Fruit fly (Drosophila melanogaster) whole organism, wandering third instar larva: ENCODE data around the gene Cisd2.

Source experiments
- CG32264 ChIP-seq: fragments of 200-800 bp; sonication (Bioruptor generic); optimal IDR thresholded peaks from 2 replicates; lab custom pipeline; 2016; ENCODE audit warnings: missing biosample characterization, missing genetic modification characterization
- Dfd ChIP-seq: fragments of >200 bp; optimal IDR thresholded peaks from 2 replicates; lab custom pipeline; 2017; ENCODE audit warnings: missing biosample characterization, missing genetic modification characterization
- Dif ChIP-seq: fragments of 200-275, 200-300 bp; sonication (Bioruptor generic); optimal IDR thresholded peaks from 2 replicates; lab custom pipeline; 2018; ENCODE audit warnings: missing biosample characterization, missing genetic modification characterization; ENCODE audit not compliant: partially characterized antibody
- HLH106 ChIP-seq: fragments of 200-800 bp; optimal IDR thresholded peaks from 3 replicates; lab custom pipeline; 2019; ENCODE audit warnings: missing biosample characterization, mild to moderate bottlenecking, missing genetic modification characterization, moderate library complexity
- Hnf4 ChIP-seq: fragments of 200-800 bp; sonication (Bioruptor generic); optimal IDR thresholded peaks from 2 replicates; lab custom pipeline; 2016; ENCODE audit warnings: missing biosample characterization, mild to moderate bottlenecking, missing genetic modification characterization
- Hr78 ChIP-seq: fragments of >200 bp; optimal IDR thresholded peaks from 2 replicates; lab custom pipeline; 2017; ENCODE audit warnings: missing biosample characterization, missing genetic modification characterization
- Hr83 ChIP-seq: fragments of 200-300 bp; sonication (Bioruptor generic); optimal IDR thresholded peaks from 2 replicates; lab custom pipeline; 2016; ENCODE audit warnings: missing biosample characterization, mild to moderate bottlenecking, missing genetic modification characterization, moderate library complexity; ENCODE audit not compliant: poor library complexity, severe bottlenecking
- Mio ChIP-seq: sonication (Bioruptor generic); optimal IDR thresholded peaks from 2 replicates; lab custom pipeline; 2016; ENCODE audit warnings: missing biosample characterization, missing genetic modification characterization
- Myc ChIP-seq: fragments of >200 bp; optimal IDR thresholded peaks from 2 replicates; lab custom pipeline; 2017
- N ChIP-seq: fragments of >200 bp; optimal IDR thresholded peaks from 2 replicates; lab custom pipeline; 2018; ENCODE audit warnings: missing biosample characterization, missing external identifiers, missing genetic modification characterization
- Rel ChIP-seq, 2 experiments: fragments of 200-800 bp; sonication (Bioruptor generic) in 1 of 2; optimal IDR thresholded peaks; 2 replicates in 1 of 2; 3 replicates in 1 of 2; lab custom pipeline; 2016 to 2019; ENCODE audit warnings: mild to moderate bottlenecking in 2 of 2, missing biosample characterization in 2 of 2, missing genetic modification characterization in 2 of 2, moderate library complexity in 1 of 2
- Sp1 ChIP-seq: fragments of 200-800 bp; sonication (Bioruptor generic); optimal IDR thresholded peaks from 3 replicates; lab custom pipeline; 2019; ENCODE audit warnings: missing biosample characterization, mild to moderate bottlenecking, missing genetic modification characterization, moderate library complexity
- Vsx2 ChIP-seq: fragments of 200-300, 225-300 bp; sonication (Bioruptor generic); optimal IDR thresholded peaks from 2 replicates; lab custom pipeline; 2018; ENCODE audit warnings: missing biosample characterization, missing genetic modification characterization; ENCODE audit not compliant: partially characterized antibody
- br ChIP-seq: fragments of 200-800 bp; sonication (Bioruptor generic); optimal IDR thresholded peaks from 2 replicates; lab custom pipeline; 2016; ENCODE audit warnings: missing biosample characterization, missing genetic modification characterization
- brk ChIP-seq: fragments of 200-800 bp; sonication (Bioruptor generic); optimal IDR thresholded peaks from 2 replicates; lab custom pipeline; 2016; ENCODE audit warnings: missing biosample characterization, mild to moderate bottlenecking, missing genetic modification characterization
- dsf ChIP-seq: sonication (Bioruptor generic); optimal IDR thresholded peaks from 2 replicates; lab custom pipeline; 2016; ENCODE audit warnings: missing biosample characterization, missing genetic modification characterization, borderline replicate concordance
- ey ChIP-seq: fragments of 200-800 bp; sonication (Bioruptor generic); optimal IDR thresholded peaks from 2 replicates; lab custom pipeline; 2016; ENCODE audit warnings: missing biosample characterization, missing genetic modification characterization
- fru ChIP-seq: fragments of 200-800 bp; sonication (Bioruptor generic); optimal IDR thresholded peaks from 3 replicates; lab custom pipeline; 2016; ENCODE audit warnings: missing biosample characterization, mild to moderate bottlenecking, missing genetic modification characterization
- h ChIP-seq: fragments of 200-800 bp; sonication (Bioruptor generic); optimal IDR thresholded peaks from 3 replicates; lab custom pipeline; 2016; ENCODE audit warnings: missing biosample characterization, mild to moderate bottlenecking, missing genetic modification characterization
- jim ChIP-seq: fragments of 175-275, 200-325 bp; sonication (Bioruptor generic); optimal IDR thresholded peaks from 2 replicates; lab custom pipeline; 2016; ENCODE audit warnings: missing biosample characterization, mild to moderate bottlenecking, missing genetic modification characterization
- lola ChIP-seq: fragments of >200 bp; optimal IDR thresholded peaks from 2 replicates; lab custom pipeline; 2017; ENCODE audit warnings: missing biosample characterization, missing genetic modification characterization
- psq ChIP-seq: fragments of 200-800 bp; sonication (Bioruptor generic); optimal IDR thresholded peaks from 3 replicates; lab custom pipeline; 2017; ENCODE audit warnings: missing biosample characterization, mild to moderate bottlenecking, missing genetic modification characterization, moderate library complexity
- sage ChIP-seq: fragments of 200-800 bp; sonication (Bioruptor generic); optimal IDR thresholded peaks from 2 replicates; lab custom pipeline; 2016; ENCODE audit warnings: missing biosample characterization, mild to moderate bottlenecking, missing genetic modification characterization
- sv ChIP-seq: fragments of 200-800 bp; sonication (Bioruptor generic); optimal IDR thresholded peaks from 3 replicates; lab custom pipeline; 2016; ENCODE audit warnings: missing biosample characterization, missing genetic modification characterization
- tai ChIP-seq: sonication (Bioruptor generic); optimal IDR thresholded peaks from 2 replicates; lab custom pipeline; 2016; ENCODE audit warnings: missing biosample characterization, missing genetic modification characterization
- woc ChIP-seq: sonication (Bioruptor generic); optimal IDR thresholded peaks from 2 replicates; lab custom pipeline; 2016; ENCODE audit warnings: missing biosample characterization, mild to moderate bottlenecking, missing genetic modification characterization

Gene Cisd2

dm6 chr3R:29251418-29251817 lies 28.2 kb upstream of the Cisd2 start (continued):
- no peak for TF ChIP-seq HLH106

- TF ChIP-seq Hr78 (GFP tag; lab: Kevin White, UChicago) (no peak), brk (GFP tag; lab: Kevin White, UChicago) (no peak), CG32264 (GFP tag; lab: Kevin White, UChicago) (no peak), Hr83 (GFP tag; lab: Kevin White, UChicago) (no peak), fru (no peak), Vsx2 (GFP tag; lab: Kevin White, UChicago) (no peak), lola (GFP tag; lab: Kevin White, UChicago) (no peak), ey (no peak), Hnf4 (GFP tag; lab: Kevin White, UChicago) (no peak), Mio (no peak), jim (GFP tag; lab: Kevin White, UChicago) (no peak), sv (GFP tag; lab: Kevin White, UChicago) (no peak), Dfd (GFP tag; lab: Kevin White, UChicago) (no peak), Myc (no peak), woc (no peak), Rel (GFP tag; optimal IDR thresholded peaks at IDR 0.05; lab: Kevin White, UChicago) (no peak), Rel (tag; optimal IDR thresholded peaks at IDR 0.05; lab: Kevin White, UChicago) (no peak)
These were observed 27.2 kb upstream of the Cisd2 start, which contains the start of gene SP1029 for dm6 chr3R:29250272-29251018. TSS of gene SP1029 (minus strand) at chr3R:29250451.

- TF ChIP-seq sage (GFP tag; lab: Kevin White, UChicago) (no peak), fru (no peak), Hr83 (GFP tag; lab: Kevin White, UChicago) (no peak), Myc (no peak), N (no peak), Mio (no peak), sv (GFP tag; lab: Kevin White, UChicago) (no peak), Hr78 (GFP tag; lab: Kevin White, UChicago) (no peak), Dif (GFP tag; lab: Kevin White, UChicago) (no peak), h (GFP tag; lab: Kevin White, UChicago) (no peak), lola (GFP tag; lab: Kevin White, UChicago) (no peak), jim (GFP tag; lab: Kevin White, UChicago) (no peak), Sp1 (GFP tag; lab: Kevin White, UChicago) (no peak)
These were observed 21.5 kb upstream of the Cisd2 start, which contains the start of gene CG31445 for dm6 chr3R:29244727-29245126. TSS of gene CG31445 (minus strand) at chr3R:29244827.

- no peak for TF ChIP-seq br (GFP tag; lab: Kevin White, UChicago)
- TF ChIP-seq tai (GFP tag; lab: Kevin White, UChicago): no peak
- no peak for TF ChIP-seq Myc
- TF ChIP-seq Hnf4 (GFP tag; lab: Kevin White, UChicago): no peak
- TF ChIP-seq N: no peak
- TF ChIP-seq, all 38 proteins: peak for 0
These were observed 15.4 kb upstream of the Cisd2 start, which contains the start of gene CG11951 for dm6 chr3R:29238623-29239022. TSS of gene CG11951 (minus strand) at chr3R:29238723.

- TF ChIP-seq dsf (GFP tag; lab: Kevin White, UChicago): no peak
- TF ChIP-seq Dfd (GFP tag; lab: Kevin White, UChicago): no peak
- no peak for TF ChIP-seq lola (GFP tag; lab: Kevin White, UChicago)
- no peak for TF ChIP-seq CG32264 (GFP tag; lab: Kevin White, UChicago)
- no peak for TF ChIP-seq psq (GFP tag; lab: Kevin White, UChicago)
- no peak for TF ChIP-seq Dif (GFP tag; lab: Kevin White, UChicago)
- no peak for TF ChIP-seq woc
These were observed 7.4 kb upstream of the Cisd2 start for dm6 chr3R:29230552-29231102.

dm6 chr3R:29229958-29230357 lies 6.7 kb upstream of the Cisd2 start:
- TF ChIP-seq Vsx2 (GFP tag; lab: Kevin White, UChicago): no peak
- TF ChIP-seq Rel (GFP tag; optimal IDR thresholded peaks at IDR 0.05; lab: Kevin White, UChicago): no peak
- no peak for TF ChIP-seq Rel (tag; optimal IDR thresholded peaks at IDR 0.05; lab: Kevin White, UChicago)
- no peak for TF ChIP-seq Hnf4 (GFP tag; lab: Kevin White, UChicago)
- TF ChIP-seq HLH106: no peak
